Worm (Caenorhabditis elegans) whole organism, L2 larva: ENCODE data around the gene str-232.

Source experiments
- C34F6.9 ChIP-seq: fragments of 150-350 bp; optimal IDR thresholded peaks from 2 replicates; lab custom pipeline; 2014; ENCODE audit warnings: missing biosample characterization, missing genetic modification characterization
- F13H6.1 ChIP-seq: sonication (generic microtip); optimal IDR thresholded peaks from 2 replicates; lab custom pipeline; 2016; ENCODE audit warnings: missing genetic modification characterization, missing compliant biosample characterization
- R02D3.7 ChIP-seq: fragments of 150-350 bp; optimal IDR thresholded peaks from 2 replicates; lab custom pipeline; 2014; ENCODE audit warnings: missing biosample characterization, missing genetic modification characterization
- alr-1 ChIP-seq: fragments of 150-350 bp; optimal IDR thresholded peaks from 2 replicates; lab custom pipeline; 2014; ENCODE audit warnings: missing biosample characterization, missing genetic modification characterization
- aly-2 ChIP-seq: fragments of 150-350 bp; optimal IDR thresholded peaks from 2 replicates; lab custom pipeline; 2014; ENCODE audit warnings: missing biosample characterization, missing genetic modification characterization
- blmp-1 ChIP-seq: sonication (generic microtip); optimal IDR thresholded peaks from 2 replicates; lab custom pipeline; 2017; ENCODE audit warnings: missing genetic modification characterization, mild to moderate bottlenecking, missing compliant biosample characterization, antibody characterized with exemption, moderate library complexity; ENCODE audit not compliant: insufficient read depth
- ceh-82 ChIP-seq: fragments of 150-350 bp; optimal IDR thresholded peaks from 2 replicates; lab custom pipeline; 2014; ENCODE audit warnings: missing biosample characterization, missing genetic modification characterization
- crh-2 ChIP-seq: sonication (generic microtip); optimal IDR thresholded peaks from 2 replicates; lab custom pipeline; 2017; ENCODE audit warnings: missing biosample characterization, missing genetic modification characterization
- dmd-4 ChIP-seq: sonication (generic microtip); optimal IDR thresholded peaks from 2 replicates; lab custom pipeline; 2017; ENCODE audit warnings: missing biosample characterization, missing genetic modification characterization
- egl-27 ChIP-seq: sonication (generic microtip); optimal IDR thresholded peaks from 3 replicates; lab custom pipeline; 2017; ENCODE audit warnings: missing biosample characterization, missing genetic modification reagents, missing genetic modification characterization
- elt-1 ChIP-seq: fragments of 150-350 bp; optimal IDR thresholded peaks from 2 replicates; lab custom pipeline; 2014; ENCODE audit warnings: missing biosample characterization, missing genetic modification characterization
- elt-3 ChIP-seq: sonication (generic microtip); optimal IDR thresholded peaks from 2 replicates; lab custom pipeline; 2017; ENCODE audit warnings: missing biosample characterization, missing genetic modification characterization
- fos-1 ChIP-seq: fragments of 150-350 bp; optimal IDR thresholded peaks from 2 replicates; lab custom pipeline; 2014; ENCODE audit warnings: missing biosample characterization, missing genetic modification characterization
- gmeb-1 ChIP-seq: fragments of 150-350 bp; optimal IDR thresholded peaks from 2 replicates; lab custom pipeline; 2014; ENCODE audit warnings: missing biosample characterization, missing genetic modification characterization
- lin-39 ChIP-seq: fragments of 150-350 bp; optimal IDR thresholded peaks from 2 replicates; lab custom pipeline; 2014; ENCODE audit warnings: missing biosample characterization, missing genetic modification reagents, missing genetic modification characterization
- mab-5 ChIP-seq: fragments of 150-350 bp; optimal IDR thresholded peaks from 2 replicates; lab custom pipeline; 2014; ENCODE audit warnings: missing biosample characterization, missing genetic modification characterization
- nhr-11 ChIP-seq: fragments of 150-350 bp; optimal IDR thresholded peaks from 2 replicates; lab custom pipeline; 2014; ENCODE audit warnings: missing biosample characterization, missing genetic modification characterization
- nhr-12 ChIP-seq: fragments of 150-350 bp; optimal IDR thresholded peaks from 2 replicates; lab custom pipeline; 2014; ENCODE audit warnings: missing biosample characterization, missing genetic modification characterization
- nhr-129 ChIP-seq: fragments of 150-350 bp; optimal IDR thresholded peaks from 2 replicates; lab custom pipeline; 2014; ENCODE audit warnings: missing biosample characterization, missing genetic modification characterization
- nhr-21 ChIP-seq: fragments of 150-350 bp; optimal IDR thresholded peaks from 2 replicates; lab custom pipeline; 2014; ENCODE audit warnings: missing biosample characterization, missing genetic modification characterization
- nhr-23 ChIP-seq: fragments of 150-350 bp; optimal IDR thresholded peaks from 2 replicates; lab custom pipeline; 2014; ENCODE audit warnings: missing biosample characterization, missing genetic modification reagents, missing genetic modification characterization
- nhr-237 ChIP-seq: fragments of 150-350 bp; optimal IDR thresholded peaks from 2 replicates; lab custom pipeline; 2014; ENCODE audit warnings: missing biosample characterization, missing genetic modification characterization
- nhr-25 ChIP-seq: fragments of 150-350 bp; sonication (generic microtip); optimal IDR thresholded peaks from 3 replicates; lab custom pipeline; 2014; ENCODE audit warnings: missing biosample characterization, missing genetic modification characterization
- nhr-6 ChIP-seq: fragments of 150-350 bp; optimal IDR thresholded peaks from 2 replicates; lab custom pipeline; 2014; ENCODE audit warnings: missing biosample characterization, missing genetic modification characterization
- peb-1 ChIP-seq: fragments of 150-350 bp; optimal IDR thresholded peaks from 2 replicates; lab custom pipeline; 2014; ENCODE audit warnings: missing biosample characterization, missing genetic modification characterization
- skn-1 ChIP-seq: sonication (generic microtip); optimal IDR thresholded peaks from 2 replicates; lab custom pipeline; 2017; ENCODE audit warnings: missing biosample characterization, missing genetic modification characterization
- sma-3 ChIP-seq: sonication (generic microtip); optimal IDR thresholded peaks from 2 replicates; lab custom pipeline; 2016; ENCODE audit warnings: missing genetic modification reagents, missing genetic modification characterization, missing compliant biosample characterization
- sma-9 ChIP-seq, 2 experiments: fragments of 150-350 bp in 1 of 2; sonication (generic microtip) in 1 of 2; optimal IDR thresholded peaks; 2 replicates each; lab custom pipeline; 2014 to 2016; ENCODE audit warnings: missing genetic modification characterization in 2 of 2, mild to moderate bottlenecking in 1 of 2, missing biosample characterization in 1 of 2, missing compliant biosample characterization in 1 of 2, missing genetic modification reagents in 1 of 2, moderate library complexity in 1 of 2
- unc-39 ChIP-seq: fragments of 150-350 bp; optimal IDR thresholded peaks from 2 replicates; lab custom pipeline; 2014; ENCODE audit warnings: missing biosample characterization, missing genetic modification characterization
- unc-62 ChIP-seq: fragments of 150-350 bp; optimal IDR thresholded peaks from 2 replicates; lab custom pipeline; 2014; ENCODE audit warnings: missing biosample characterization, missing genetic modification reagents, missing genetic modification characterization
- ztf-11 ChIP-seq: sonication (generic microtip); optimal IDR thresholded peaks from 2 replicates; lab custom pipeline; 2017; ENCODE audit warnings: missing biosample characterization, missing genetic modification characterization
- ztf-4 ChIP-seq: fragments of 150-350 bp; optimal IDR thresholded peaks from 2 replicates; lab custom pipeline; 2014; ENCODE audit warnings: missing biosample characterization, missing genetic modification characterization

The str-232 gene

ce11 chrV:16017671-16018070 lies 2.1 kb upstream of the str-232 start, which contains the start of gene srx-43:
Gene srx-43 (plus strand): TSS chrV:16017971.
- TF ChIP-seq elt-3 (no peak), ztf-4 (no peak), lin-39 (no peak), dmd-4 (tag; lab: Kevin White, UChicago) (no peak), nhr-129 (tag; lab: Kevin White, UChicago) (no peak)

- no peak for TF ChIP-seq nhr-11 (tag; lab: Kevin White, UChicago)
Observed at ce11 chrV:16016977-16017376, 1.4 kb upstream of the str-232 start.

ce11 chrV:16009564-16009963 lies 6.0 kb downstream of the str-232 start, which contains the start of gene str-233:
Gene str-233 (minus strand): TSS chrV:16009664.
- TF ChIP-seq nhr-12 (tag; lab: Kevin White, UChicago) (no peak), gmeb-1 (no peak), nhr-25 (tag; lab: Kevin White, UChicago) (no peak), C34F6.9 (no peak), skn-1 (tag; lab: Kevin White, UChicago) (no peak), F13H6.1 (tag; lab: Kevin White, UChicago) (no peak), dmd-4 (tag; lab: Kevin White, UChicago) (no peak), ceh-82 (tag; lab: Kevin White, UChicago) (no peak)

DNA sequence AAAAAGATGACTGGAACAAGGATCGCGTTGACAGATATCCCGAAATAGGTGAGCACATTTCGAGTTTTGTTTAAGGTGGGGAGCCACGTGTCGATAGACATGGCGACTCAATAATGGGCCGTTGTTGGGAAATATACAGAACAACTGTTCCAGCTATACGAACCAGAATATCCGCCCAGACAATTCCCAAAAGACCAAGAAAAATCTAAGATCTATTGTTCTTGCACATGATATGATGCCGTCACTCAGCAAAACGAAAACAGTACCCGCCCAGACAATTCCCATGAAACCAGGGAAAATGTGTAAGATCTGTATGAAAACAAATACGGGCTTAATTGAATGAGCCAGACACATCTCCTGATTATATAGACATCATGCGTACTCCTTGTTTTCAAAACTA lies 8.0 kb downstream of the str-232 start, which contains the start of gene str-231:
TSS of gene str-231 (minus strand) at position 101 of the 400 bp plus-strand sequence.
- no peak for TF ChIP-seq sma-9 (GFP tag; optimal IDR thresholded peaks at IDR 0.05; lab: Kevin White, UChicago)
- TF ChIP-seq sma-9 (tag; optimal IDR thresholded peaks at IDR 0.05; lab: Kevin White, UChicago): no peak
- no peak for TF ChIP-seq nhr-23
- TF ChIP-seq nhr-11 (tag; lab: Kevin White, UChicago): no peak
- TF ChIP-seq ztf-4: no peak
- TF ChIP-seq ceh-82 (tag; lab: Kevin White, UChicago): no peak
- no peak for TF ChIP-seq peb-1 (tag; lab: Kevin White, UChicago)
- no peak for TF ChIP-seq nhr-6 (tag; lab: Kevin White, UChicago)
- TF ChIP-seq alr-1: no peak

DNA sequence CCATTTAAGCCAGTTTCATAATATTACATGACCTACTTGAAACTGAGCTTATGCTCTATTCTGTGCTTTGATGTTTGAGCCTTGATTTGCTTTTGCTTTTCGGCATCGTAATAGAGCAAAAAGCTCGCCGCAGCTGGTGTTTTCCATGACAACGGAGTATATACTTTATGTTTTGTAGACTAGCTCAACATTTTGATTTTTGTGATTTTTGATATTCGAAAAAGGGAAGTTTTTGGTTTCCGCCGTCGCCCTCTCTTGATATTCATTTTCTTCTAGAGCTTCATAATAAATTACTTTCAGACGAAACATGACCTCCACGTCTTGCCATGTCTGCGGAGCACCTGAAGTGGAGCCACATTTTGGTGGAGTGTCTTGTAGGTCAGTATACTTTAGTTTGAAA lies 13.3 kb downstream of the str-232 start, which contains the start of gene nhr-63:
TSS of gene nhr-63 (plus strand) at position 301 of the 400 bp plus-strand sequence.
- TF ChIP-seq ztf-4 (no peak), elt-1 (tag; lab: Kevin White, UChicago) (no peak), elt-3 (no peak), blmp-1 (tag; lab: Kevin White, UChicago) (no peak), fos-1 (tag; lab: Kevin White, UChicago) (no peak), nhr-237 (tag; lab: Kevin White, UChicago) (no peak), nhr-6 (tag; lab: Kevin White, UChicago) (no peak), ceh-82 (tag; lab: Kevin White, UChicago) (no peak), crh-2 (tag; lab: Kevin White, UChicago) (no peak), peb-1 (tag; lab: Kevin White, UChicago) (no peak), skn-1 (tag; lab: Kevin White, UChicago) (no peak), unc-62 (GFP tag; lab: Kevin White, UChicago) (no peak), unc-39 (tag; lab: Kevin White, UChicago) (no peak), nhr-12 (tag; lab: Kevin White, UChicago) (no peak)

DNA sequence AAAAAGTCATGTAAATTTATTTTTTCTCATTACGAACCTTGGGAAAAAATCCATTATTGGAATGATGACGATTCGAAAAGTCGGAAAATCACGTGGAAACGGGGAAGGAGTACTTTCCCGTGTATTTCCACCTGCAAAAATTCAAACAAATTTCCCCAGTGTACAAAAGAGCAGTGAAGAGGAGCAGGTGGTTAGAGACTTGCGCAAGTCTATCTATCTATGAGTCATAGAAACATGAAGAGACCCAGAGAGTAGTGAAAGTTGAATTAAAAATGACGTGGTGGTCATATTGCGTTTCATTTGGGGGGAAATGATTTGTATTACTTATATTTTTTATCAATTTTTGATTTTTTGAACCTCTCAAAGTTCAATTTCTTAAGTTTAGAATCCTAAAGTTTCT lies 15.1 kb downstream of the str-232 start, which contains the start of gene nhr-50:
TSS of gene nhr-50 (minus strand) at position 199 of the 400 bp plus-strand sequence.
- TF ChIP-seq crh-2 (tag; lab: Kevin White, UChicago) (peak; percentile 83), ztf-4 (peak; percentile 8), sma-3 (GFP tag; lab: Kevin White, UChicago) (peak; percentile 69), aly-2 (tag; lab: Kevin White, UChicago) (no peak), fos-1 (tag; lab: Kevin White, UChicago) (peak; percentile 99), sma-9 (GFP tag; optimal IDR thresholded peaks at IDR 0.05; lab: Kevin White, UChicago) (peak; percentile 91), sma-9 (tag; optimal IDR thresholded peaks at IDR 0.05; lab: Kevin White, UChicago) (no peak), R02D3.7 (no peak), F13H6.1 (tag; lab: Kevin White, UChicago) (peak; percentile 53), C34F6.9 (peak; percentile 45), ztf-11 (tag; lab: Kevin White, UChicago) (no peak), nhr-21 (tag; lab: Kevin White, UChicago) (peak; percentile 45), mab-5 (tag; lab: Kevin White, UChicago) (no peak), egl-27 (tag; lab: Kevin White, UChicago) (peak; percentile 57), gmeb-1 (peak; percentile 8), blmp-1 (tag; lab: Kevin White, UChicago) (peak; percentile 97), alr-1 (no peak), nhr-129 (tag; lab: Kevin White, UChicago) (peak; percentile 54)
